Fruit fly (Drosophila melanogaster) whole organism, embryonic: Measurements from ENCODE around the gene CG10011.

Experiments used
- Atf6 ChIP-seq: fragments of 200-800 bp; sonication (Bioruptor generic); IDR thresholded peaks from 2 replicates; pipeline ENCODE4 v1.3.6; 2022; ENCODE audit warnings: missing biosample characterization, missing genetic modification characterization
- Bdp1 ChIP-seq: fragments of 200-800 bp; sonication (Bioruptor generic); optimal IDR thresholded peaks from 3 replicates; lab custom pipeline; 2016; ENCODE audit warnings: missing biosample characterization, missing genetic modification characterization
- Bgb ChIP-seq: fragments of 200-800 bp; sonication (Bioruptor generic); IDR thresholded peaks from 2 replicates; pipeline ENCODE4 v1.3.6; 2022; ENCODE audit warnings: missing biosample characterization, missing genetic modification characterization; ENCODE audit not compliant: partially characterized antibody
- Blimp-1 ChIP-seq: fragments of 200-800 bp; sonication (Bioruptor generic); optimal IDR thresholded peaks from 3 replicates; lab custom pipeline; 2018; ENCODE audit warnings: missing biosample characterization, missing genetic modification characterization, mild to moderate bottlenecking, moderate library complexity, missing genetic modification reagents
- CG10209 ChIP-seq: fragments of 200-800 bp; sonication (Bioruptor generic); optimal IDR thresholded peaks from 3 replicates; lab custom pipeline; 2017; ENCODE audit warnings: missing biosample characterization, mild to moderate bottlenecking, missing genetic modification characterization, missing genetic modification reagents
- CG10543 ChIP-seq: fragments of 200-800 bp; sonication (Bioruptor generic); optimal IDR thresholded peaks from 3 replicates; lab custom pipeline; 2017; ENCODE audit warnings: missing biosample characterization, mild to moderate bottlenecking, missing genetic modification characterization, moderate library complexity
- CG12155 ChIP-seq: fragments of 200-800 bp; sonication (Bioruptor generic); optimal IDR thresholded peaks from 3 replicates; lab custom pipeline; 2016; ENCODE audit warnings: missing biosample characterization, missing genetic modification characterization
- CG1233 ChIP-seq: fragments of 200-800 bp; sonication (Bioruptor generic); optimal IDR thresholded peaks from 4 replicates; lab custom pipeline; 2018; ENCODE audit warnings: missing biosample characterization, mild to moderate bottlenecking, missing genetic modification characterization
- CG12659 ChIP-seq: fragments of 200-800 bp; sonication (Bioruptor generic); optimal IDR thresholded peaks from 3 replicates; lab custom pipeline; 2017; ENCODE audit warnings: mild to moderate bottlenecking, missing biosample characterization, missing genetic modification reagents, missing genetic modification characterization
- CG17568 ChIP-seq: fragments of 200-800 bp; sonication (Bioruptor generic); optimal IDR thresholded peaks from 2 replicates; lab custom pipeline; 2018; ENCODE audit warnings: missing biosample characterization, mild to moderate bottlenecking, missing genetic modification characterization, moderate library complexity
- CG18262 ChIP-seq: fragments of 200-800 bp; optimal IDR thresholded peaks from 3 replicates; lab custom pipeline; 2019; ENCODE audit warnings: missing biosample characterization, mild to moderate bottlenecking, missing genetic modification characterization, moderate library complexity
- CG18619 ChIP-seq: fragments of 200-800 bp; sonication (Bioruptor generic); optimal IDR thresholded peaks from 3 replicates; lab custom pipeline; 2017; ENCODE audit warnings: missing biosample characterization, mild to moderate bottlenecking, missing genetic modification characterization
- CG2120 ChIP-seq: fragments of 200-800 bp; sonication (Bioruptor generic); optimal IDR thresholded peaks from 3 replicates; lab custom pipeline; 2016; ENCODE audit warnings: missing biosample characterization, missing genetic modification characterization
- CG2712 ChIP-seq: fragments of 200-800 bp; optimal IDR thresholded peaks from 3 replicates; lab custom pipeline; 2019; ENCODE audit warnings: missing biosample characterization, mild to moderate bottlenecking, missing genetic modification characterization, moderate library complexity
- CG30020 ChIP-seq: fragments of 200-800 bp; optimal IDR thresholded peaks from 2 replicates; lab custom pipeline; 2019; ENCODE audit warnings: missing biosample characterization, mild to moderate bottlenecking, missing genetic modification characterization, moderate library complexity
- CG4282 ChIP-seq: fragments of 200-800 bp; sonication (Bioruptor generic); optimal IDR thresholded peaks from 2 replicates; lab custom pipeline; 2016; ENCODE audit warnings: missing biosample characterization, missing genetic modification characterization
- CG4820 ChIP-seq: fragments of 200-800 bp; sonication (Bioruptor generic); optimal IDR thresholded peaks from 3 replicates; lab custom pipeline; 2016; ENCODE audit warnings: missing biosample characterization, missing genetic modification characterization
- CG6272 ChIP-seq: fragments of 200-800 bp; sonication (Bioruptor generic); IDR thresholded peaks from 2 replicates; pipeline ENCODE4 v1.3.6; 2022; ENCODE audit warnings: missing biosample characterization, missing genetic modification characterization
- CG6689 ChIP-seq: fragments of 200-800 bp; sonication (Bioruptor generic); IDR thresholded peaks from 2 replicates; pipeline ENCODE4 v1.3.6; 2022; ENCODE audit warnings: missing biosample characterization, missing genetic modification characterization
- CG9215 ChIP-seq: fragments of 200-800 bp; sonication (Bioruptor generic); IDR thresholded peaks from 2 replicates; pipeline ENCODE4 v1.3.6; 2022; ENCODE audit warnings: missing biosample characterization, missing genetic modification characterization
- CG9609 ChIP-seq: fragments of 200-800 bp; sonication (Bioruptor generic); optimal IDR thresholded peaks from 3 replicates; lab custom pipeline; 2016; ENCODE audit warnings: missing biosample characterization, missing genetic modification characterization
- Dek ChIP-seq: fragments of 200-800 bp; sonication (Bioruptor generic); optimal IDR thresholded peaks from 3 replicates; lab custom pipeline; 2019; ENCODE audit warnings: missing biosample characterization, mild to moderate bottlenecking, missing genetic modification characterization, moderate library complexity
- E2f2 ChIP-seq: fragments of 200-800 bp; sonication (Bioruptor generic); IDR thresholded peaks from 2 replicates; pipeline ENCODE4 v1.3.6; 2022; ENCODE audit warnings: missing biosample characterization, missing genetic modification characterization
- Fer2 ChIP-seq: fragments of 200-800 bp; sonication (Bioruptor generic); optimal IDR thresholded peaks from 2 replicates; lab custom pipeline; 2018; ENCODE audit warnings: missing biosample characterization, mild to moderate bottlenecking, missing genetic modification characterization, moderate library complexity
- Fer3 ChIP-seq: fragments of 200-800 bp; sonication (Bioruptor generic); optimal IDR thresholded peaks from 2 replicates; lab custom pipeline; 2018; ENCODE audit warnings: missing biosample characterization, mild to moderate bottlenecking, missing genetic modification characterization, moderate library complexity
- Gsc ChIP-seq: fragments of 200-800 bp; sonication (Bioruptor generic); IDR thresholded peaks from 2 replicates; pipeline ENCODE4 v1.3.6; 2022; ENCODE audit warnings: missing biosample characterization, missing genetic modification characterization
- Gug ChIP-seq: fragments of 200-800 bp; sonication (Bioruptor generic); IDR thresholded peaks from 4 replicates; pipeline ENCODE4 v1.3.6; 2022; ENCODE audit warnings: missing biosample characterization, missing genetic modification characterization
- Myb ChIP-seq: fragments of 200-800 bp; sonication (Bioruptor generic); optimal IDR thresholded peaks from 2 replicates; lab custom pipeline; 2016; ENCODE audit warnings: missing biosample characterization, missing genetic modification characterization
- Sox100B ChIP-seq: fragments of 200-800 bp; sonication (Bioruptor generic); optimal IDR thresholded peaks from 3 replicates; lab custom pipeline; 2018; ENCODE audit warnings: missing biosample characterization, mild to moderate bottlenecking, missing genetic modification characterization
- Sry-β ChIP-seq: fragments of 200-800 bp; sonication (Bioruptor generic); optimal IDR thresholded peaks from 2 replicates; lab custom pipeline; 2018; ENCODE audit warnings: missing biosample characterization, mild to moderate bottlenecking, missing genetic modification characterization, moderate library complexity
- Vsx1 ChIP-seq: fragments of 200-800 bp; sonication (Bioruptor generic); optimal IDR thresholded peaks from 2 replicates; lab custom pipeline; 2017; ENCODE audit warnings: missing biosample characterization, mild to moderate bottlenecking, missing genetic modification characterization, missing genetic modification reagents
- YL-1 ChIP-seq: fragments of 200-800 bp; sonication (Bioruptor generic); optimal IDR thresholded peaks from 3 replicates; lab custom pipeline; 2017; ENCODE audit warnings: missing biosample characterization, mild to moderate bottlenecking, missing genetic modification characterization
- ab ChIP-seq: fragments of 200-800 bp; sonication (Bioruptor generic); optimal IDR thresholded peaks from 2 replicates; lab custom pipeline; 2016; ENCODE audit warnings: missing biosample characterization, missing genetic modification characterization
- ase ChIP-seq: fragments of 200-800 bp; sonication (Bioruptor generic); IDR thresholded peaks from 3 replicates; pipeline ENCODE4 v1.3.6; 2022; ENCODE audit warnings: missing biosample characterization, missing genetic modification characterization
- br ChIP-seq: fragments of >200 bp; optimal IDR thresholded peaks from 2 replicates; lab custom pipeline; 2017
- dysf ChIP-seq: fragments of 200-800 bp; sonication (Bioruptor generic); IDR thresholded peaks from 3 replicates; pipeline ENCODE4 v1.3.6; 2022; ENCODE audit warnings: missing biosample characterization, missing genetic modification characterization
- gcm ChIP-seq: fragments of 200-800 bp; sonication (Bioruptor generic); optimal IDR thresholded peaks from 2 replicates; lab custom pipeline; 2019; ENCODE audit warnings: missing biosample characterization, mild to moderate bottlenecking, missing genetic modification characterization, moderate library complexity
- grn ChIP-seq: fragments of 200-800 bp; sonication (Bioruptor generic); optimal IDR thresholded peaks from 3 replicates; lab custom pipeline; 2017; ENCODE audit warnings: missing biosample characterization, missing genetic modification characterization
- gsb ChIP-seq: fragments of 200-800 bp; sonication (Bioruptor generic); IDR thresholded peaks from 2 replicates; pipeline ENCODE4 v1.3.6; 2022; ENCODE audit warnings: missing biosample characterization, missing genetic modification characterization
- kni ChIP-seq: fragments of 200-800 bp; sonication (Bioruptor generic); optimal IDR thresholded peaks from 3 replicates; lab custom pipeline; 2017; ENCODE audit warnings: mild to moderate bottlenecking, missing biosample characterization, missing genetic modification reagents, missing genetic modification characterization
- mam ChIP-seq: fragments of 200-800 bp; sonication (Bioruptor generic); optimal IDR thresholded peaks from 3 replicates; lab custom pipeline; 2016; ENCODE audit warnings: missing biosample characterization, missing genetic modification characterization
- phol ChIP-seq: fragments of 200-800 bp; sonication (Bioruptor generic); optimal IDR thresholded peaks from 3 replicates; lab custom pipeline; 2018; ENCODE audit warnings: missing biosample characterization, mild to moderate bottlenecking, missing genetic modification characterization, moderate library complexity
- ro ChIP-seq: fragments of 200-800 bp; sonication (Bioruptor generic); IDR thresholded peaks from 2 replicates; pipeline ENCODE4 v1.3.6; 2022; ENCODE audit warnings: missing biosample characterization, missing genetic modification characterization
- run ChIP-seq: fragments of 200-800 bp; sonication (Bioruptor generic); optimal IDR thresholded peaks from 3 replicates; lab custom pipeline; 2018; ENCODE audit warnings: missing biosample characterization, mild to moderate bottlenecking, missing genetic modification characterization
- salm ChIP-seq: fragments of 200-800 bp; sonication (Bioruptor generic); optimal IDR thresholded peaks from 2 replicates; lab custom pipeline; 2018; ENCODE audit warnings: missing biosample characterization, mild to moderate bottlenecking, missing genetic modification characterization
- schlank ChIP-seq: fragments of 200-800 bp; sonication (Bioruptor generic); optimal IDR thresholded peaks from 2 replicates; lab custom pipeline; 2018; ENCODE audit warnings: missing biosample characterization, mild to moderate bottlenecking, missing genetic modification characterization
- scrt ChIP-seq: fragments of 200-800 bp; sonication (Bioruptor generic); optimal IDR thresholded peaks from 2 replicates; lab custom pipeline; 2018; ENCODE audit warnings: missing biosample characterization, mild to moderate bottlenecking, missing genetic modification characterization, moderate library complexity
- shn ChIP-seq: fragments of 200-800 bp; sonication (Bioruptor generic); optimal IDR thresholded peaks from 3 replicates; lab custom pipeline; 2016; ENCODE audit warnings: missing biosample characterization, missing genetic modification characterization
- slp2 ChIP-seq: fragments of 200-800 bp; sonication (Bioruptor generic); optimal IDR thresholded peaks from 2 replicates; lab custom pipeline; 2016; ENCODE audit warnings: missing biosample characterization, missing genetic modification characterization
- stwl ChIP-seq: fragments of 200-800 bp; sonication (Bioruptor generic); optimal IDR thresholded peaks from 3 replicates; lab custom pipeline; 2018; ENCODE audit warnings: missing biosample characterization, mild to moderate bottlenecking, missing genetic modification characterization, moderate library complexity
- ttk ChIP-seq: fragments of 200-800 bp; sonication (Bioruptor generic); IDR thresholded peaks from 2 replicates; pipeline ENCODE4 v2.1.2; 2022; ENCODE audit warnings: missing biosample characterization, missing genetic modification characterization
- zen ChIP-seq: fragments of 200-800 bp; sonication (Bioruptor generic); optimal IDR thresholded peaks from 3 replicates; lab custom pipeline; 2018; ENCODE audit warnings: missing biosample characterization, mild to moderate bottlenecking, missing genetic modification characterization, moderate library complexity

Gene CG10011

dm6 chr3R:28586943-28587342, 48.0 kb downstream of the CG10011 start (continued):
- TF ChIP-seq run (tag; lab: Kevin White, UChicago) (no peak), CG12155 (GFP tag; lab: Kevin White, UChicago) (no peak), CG12659 (GFP tag; lab: Kevin White, UChicago) (peak; percentile 24), phol (no peak), CG18619 (GFP tag; lab: Kevin White, UChicago) (no peak), CG17568 (GFP tag; lab: Kevin White, UChicago) (no peak), YL-1 (GFP tag; lab: Kevin White, UChicago) (peak; percentile 7), grn (GFP tag; lab: Kevin White, UChicago) (peak; percentile 31), Sry-β (GFP tag; lab: Kevin White, UChicago) (no peak), Bgb (GFP tag; lab: Robert Waterston, UW) (no peak), stwl (tag; lab: Kevin White, UChicago) (no peak), Bdp1 (no peak), CG2712 (tag; lab: Kevin White, UChicago) (peak; percentile 13), CG9215 (no peak), salm (no peak), Fer2 (tag; lab: Kevin White, UChicago) (no peak), Gsc (GFP tag; lab: Robert Waterston, UW) (no peak), mam (no peak), ab (GFP tag; lab: Kevin White, UChicago) (no peak), slp2 (GFP tag; lab: Kevin White, UChicago) (no peak), dysf (GFP tag; lab: Robert Waterston, UW) (no peak), CG10543 (GFP tag; lab: Kevin White, UChicago) (no peak), br (lab: Kevin White, UChicago) (no peak), Sox100B (GFP tag; lab: Kevin White, UChicago) (peak; percentile 49), ro (GFP tag; lab: Robert Waterston, UW) (no peak), gcm (GFP tag; lab: Kevin White, UChicago) (no peak), shn (GFP tag; lab: Kevin White, UChicago) (no peak), CG6689 (GFP tag; lab: Robert Waterston, UW) (no peak; the same call in 1 of the 2 replicates), Vsx1 (GFP tag; lab: Kevin White, UChicago) (peak; percentile 62), ase (GFP tag; lab: Robert Waterston, UW) (no peak; the same call in 2 of the 3 replicates), Myb (GFP tag; lab: Kevin White, UChicago) (no peak), ttk (no peak), kni (GFP tag; lab: Kevin White, UChicago) (no peak), CG9609 (GFP tag; lab: Kevin White, UChicago) (no peak), CG18262 (tag; lab: Kevin White, UChicago) (peak; percentile 32), CG6272 (GFP tag; lab: Robert Waterston, UW) (no peak), gsb (GFP tag; lab: Robert Waterston, UW) (no peak), E2f2 (peak; percentile 10; the same call in 1 of the 2 replicates), CG4820 (GFP tag; lab: Kevin White, UChicago) (no peak), schlank (tag; lab: Kevin White, UChicago) (peak; percentile 25), scrt (GFP tag; lab: Kevin White, UChicago) (no peak), Fer3 (tag; lab: Kevin White, UChicago) (peak; percentile 13), CG1233 (GFP tag; lab: Kevin White, UChicago) (peak; percentile 15), Atf6 (GFP tag; lab: Robert Waterston, UW) (0 out of 2 replicates have a peak, but pooled peaks have one; percentile 46), Dek (tag; lab: Kevin White, UChicago) (no peak), CG30020 (tag; lab: Kevin White, UChicago) (no peak), CG10209 (GFP tag; lab: Kevin White, UChicago) (peak; percentile 50), Blimp-1 (GFP tag; lab: Kevin White, UChicago) (peak; percentile 16), CG4282 (GFP tag; lab: Kevin White, UChicago) (no peak), CG2120 (GFP tag; lab: Kevin White, UChicago) (peak; percentile 9), zen (tag; lab: Kevin White, UChicago) (peak; percentile 4), Gug (GFP tag; lab: Robert Waterston, UW) (no peak)
